Fruit fly (Drosophila melanogaster): ENCODE measurements around the gene CG9806.

CG9806 gene

DNA sequence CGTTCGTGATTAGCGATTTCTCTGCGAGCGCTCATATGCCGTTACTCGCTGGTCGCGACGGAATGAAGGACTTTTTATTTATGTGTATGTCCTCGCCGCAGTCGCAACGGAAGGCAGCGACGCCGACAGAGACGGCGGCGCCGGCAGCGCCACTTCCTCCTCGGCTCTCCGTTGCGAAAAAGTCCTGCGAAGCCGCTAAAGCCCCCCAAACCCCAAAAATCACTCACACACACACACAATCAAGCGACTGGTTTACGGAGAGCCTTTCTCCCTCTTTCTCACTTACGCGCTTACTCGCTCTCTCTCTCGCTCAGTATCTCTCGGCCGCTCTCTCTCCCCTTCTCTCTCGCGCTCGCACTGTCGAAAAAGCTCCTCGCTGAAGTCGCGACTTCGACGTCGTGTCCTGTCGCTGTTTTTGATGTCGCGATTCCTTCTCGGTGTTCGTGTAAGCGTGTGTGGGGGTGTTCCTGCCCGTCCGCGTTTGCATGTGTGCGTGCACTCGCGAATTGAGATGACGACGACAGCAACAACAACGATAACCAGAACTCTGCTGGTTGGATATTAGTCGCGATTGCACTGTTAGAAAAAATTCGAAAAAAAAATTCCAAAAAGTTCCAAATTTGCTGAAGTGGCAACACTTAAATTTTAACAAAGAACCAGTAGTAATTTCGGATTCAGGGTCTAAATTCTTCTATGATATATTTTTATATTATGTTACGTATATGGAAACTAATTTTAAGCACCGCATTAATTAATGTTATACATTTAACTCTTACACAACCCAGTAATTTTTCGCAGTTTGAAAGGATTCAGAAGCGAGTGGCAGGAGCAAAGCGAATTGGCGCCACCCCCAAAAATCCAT is 6.5 kb downstream of the CG9806 start, which contains the start of gene CG43347 (continued):
- TF ChIP-seq Atf-2 (GFP tag; optimal IDR thresholded peaks at IDR 0.05): no peak
- no peak for TF ChIP-seq Dip2 (GFP tag; IDR thresholded peaks at IDR 0.05)
- no peak for TF ChIP-seq ftz-f1 (GFP tag; optimal IDR thresholded peaks at IDR 0.05)
- no peak for TF ChIP-seq CG15073 (GFP tag; optimal IDR thresholded peaks at IDR 0.05)
- TF ChIP-seq croc (GFP tag; conservative IDR thresholded peaks at IDR 0.05): peak; percentile 38; the same call in 2 of the 3 replicates
- TF ChIP-seq CG8359 (GFP tag; optimal IDR thresholded peaks at IDR 0.05; ENCODE audit: borderline replicate concordance): no peak
- no peak for TF ChIP-seq CG2202 (tag; optimal IDR thresholded peaks at IDR 0.05)
- TF ChIP-seq CG3281 (GFP tag; optimal IDR thresholded peaks at IDR 0.05): peak; percentile 82
- TF ChIP-seq CG8924 (tag; optimal IDR thresholded peaks at IDR 0.05): peak; percentile 74
- peak; percentile 31 for TF ChIP-seq HLH54F (GFP tag; optimal IDR thresholded peaks at IDR 0.05)
- no peak for TF ChIP-seq ac (GFP tag; optimal IDR thresholded peaks at IDR 0.05)
- TF ChIP-seq CG6683 (GFP tag; optimal IDR thresholded peaks at IDR 0.05): peak; percentile 61
- TF ChIP-seq maf-S (GFP tag; optimal IDR thresholded peaks at IDR 0.05): no peak
- TF ChIP-seq CG11696 (GFP tag; IDR thresholded peaks at IDR 0.05): no peak
- no peak for TF ChIP-seq CG2116 (GFP tag; optimal IDR thresholded peaks at IDR 0.05)
- TF ChIP-seq BtbVII (GFP tag; optimal IDR thresholded peaks at IDR 0.05): peak; percentile 78
- TF ChIP-seq CTCF (GFP tag; optimal IDR thresholded peaks at IDR 0.05): peak; percentile 4
- peak; percentile 24 for TF ChIP-seq CG10274 (GFP tag; optimal IDR thresholded peaks at IDR 0.05)
- TF ChIP-seq ro (GFP tag; IDR thresholded peaks at IDR 0.05): no peak
- peak; percentile 19 for TF ChIP-seq CG8281 (tag; optimal IDR thresholded peaks at IDR 0.05)
- TF ChIP-seq onecut (GFP tag; IDR thresholded peaks at IDR 0.05): peak; percentile 42; the same call in 1 of the 2 replicates
- TF ChIP-seq CG1602 (GFP tag; optimal IDR thresholded peaks at IDR 0.05): peak; percentile 37
- no peak for TF ChIP-seq CG10462 (GFP tag; optimal IDR thresholded peaks at IDR 0.05)
- TF ChIP-seq CG12071 (GFP tag; optimal IDR thresholded peaks at IDR 0.05): no peak
- TF ChIP-seq CG10979 (tag; optimal IDR thresholded peaks at IDR 0.05): peak; percentile 69
- peak; percentile 22; the same call in 1 of the 2 replicates for TF ChIP-seq H2.0 (GFP tag; IDR thresholded peaks at IDR 0.05)
- peak; percentile 79 for TF ChIP-seq row (GFP tag; IDR thresholded peaks at IDR 0.05)
- peak; percentile 22 to 29 for TF ChIP-seq dpn (GFP tag; optimal IDR thresholded peaks at IDR 0.05)
- no peak for TF ChIP-seq CG7987 (GFP tag; optimal IDR thresholded peaks at IDR 0.05)
- peak; percentile 65 for TF ChIP-seq Ssrp (tag; optimal IDR thresholded peaks at IDR 0.05)
- TF ChIP-seq az2 (GFP tag; optimal IDR thresholded peaks at IDR 0.05): peak; percentile 53
- TF ChIP-seq CG13287 (GFP tag; IDR thresholded peaks at IDR 0.05; ENCODE audit: partially characterized antibody): no peak
- TF ChIP-seq CG1832 (GFP tag; optimal IDR thresholded peaks at IDR 0.05): peak; percentile 75
- no peak for TF ChIP-seq danr (GFP tag; IDR thresholded peaks at IDR 0.05)
- TF ChIP-seq CG4617 (GFP tag; optimal IDR thresholded peaks at IDR 0.05; ENCODE audit: borderline replicate concordance): no peak
- TF ChIP-seq CG14050 (GFP tag; IDR thresholded peaks at IDR 0.05): 0 out of 3 replicates have a peak, but pooled peaks have one; percentile 25
- no peak for TF ChIP-seq MTF-1 (GFP tag; optimal IDR thresholded peaks at IDR 0.05; ENCODE audit: borderline replicate concordance)
- TF ChIP-seq Meics (GFP tag; optimal IDR thresholded peaks at IDR 0.05): peak; percentile 85
- no peak for TF ChIP-seq hkb (optimal IDR thresholded peaks at IDR 0.05)
- TF ChIP-seq hkb (GFP tag; IDR thresholded peaks at IDR 0.05): peak; percentile 61
- peak; percentile 54 for TF ChIP-seq CG17829 (tag; optimal IDR thresholded peaks at IDR 0.05)
- TF ChIP-seq B-H2 (GFP tag; optimal IDR thresholded peaks at IDR 0.05): peak; percentile 62
- TF ChIP-seq Adf1 (GFP tag; IDR thresholded peaks at IDR 0.05): peak; percentile 92
- peak; percentile 59 for TF ChIP-seq E2f1 (GFP tag; IDR thresholded peaks at IDR 0.05)
- TF ChIP-seq usp (GFP tag; optimal IDR thresholded peaks at IDR 0.05): no peak
- TF ChIP-seq HHEX (GFP tag; optimal IDR thresholded peaks at IDR 0.05): peak; percentile 68
- TF ChIP-seq CG30403 (GFP tag; optimal IDR thresholded peaks at IDR 0.05): peak; percentile 76
- peak; percentile 5 for TF ChIP-seq nom (GFP tag; optimal IDR thresholded peaks at IDR 0.05)
- TF ChIP-seq CG9876 (GFP tag; optimal IDR thresholded peaks at IDR 0.05): no peak
- peak; percentile 52 for TF ChIP-seq HLH3B (GFP tag; IDR thresholded peaks at IDR 0.05)
